Worm (Caenorhabditis elegans) whole organism, L4/young adult: ENCODE data around the gene cest-10.

ENCODE experiments used
- W03F9.2 ChIP-seq: fragments of 150-350 bp; optimal IDR thresholded peaks from 2 replicates; lab custom pipeline; 2014; ENCODE audit warnings: missing biosample characterization, missing genetic modification characterization
- dao-5 ChIP-seq: sonication (generic microtip); optimal IDR thresholded peaks from 2 replicates; lab custom pipeline; 2016; ENCODE audit warnings: missing genotype, missing genetic modification characterization, moderate library complexity, missing compliant biosample characterization
- him-1 ChIP-seq: sonication (generic microtip); optimal IDR thresholded peaks from 2 replicates; lab custom pipeline; 2016; ENCODE audit warnings: missing genotype, missing genetic modification reagents, missing genetic modification characterization, missing compliant biosample characterization

The cest-10 gene

DNA sequence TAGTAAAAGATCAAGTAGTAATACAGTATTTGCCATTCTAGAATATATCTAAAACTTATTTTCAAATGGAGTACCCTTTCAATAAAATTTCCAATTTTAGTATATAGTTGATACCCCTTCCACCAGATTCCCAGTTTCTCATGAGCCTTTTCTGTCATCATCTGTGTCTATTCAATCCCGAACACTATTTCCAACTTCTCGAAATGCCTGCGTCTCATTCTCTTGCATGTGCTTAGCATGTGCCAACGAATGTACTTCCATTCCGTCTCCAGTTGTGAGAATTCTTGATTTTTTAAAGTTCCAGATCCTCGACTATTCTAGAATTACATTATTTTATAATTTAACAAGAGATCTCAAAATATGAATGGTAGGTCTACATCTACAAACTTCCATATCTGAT, 13.8 kb upstream of the cest-10 start, which contains the start of gene C42D4.18:
Gene C42D4.18 (plus strand): TSS at position 231 of the 400 bp plus-strand sequence.
- TF ChIP-seq him-1 (tag; lab: Kevin White, UChicago), result no peak

DNA sequence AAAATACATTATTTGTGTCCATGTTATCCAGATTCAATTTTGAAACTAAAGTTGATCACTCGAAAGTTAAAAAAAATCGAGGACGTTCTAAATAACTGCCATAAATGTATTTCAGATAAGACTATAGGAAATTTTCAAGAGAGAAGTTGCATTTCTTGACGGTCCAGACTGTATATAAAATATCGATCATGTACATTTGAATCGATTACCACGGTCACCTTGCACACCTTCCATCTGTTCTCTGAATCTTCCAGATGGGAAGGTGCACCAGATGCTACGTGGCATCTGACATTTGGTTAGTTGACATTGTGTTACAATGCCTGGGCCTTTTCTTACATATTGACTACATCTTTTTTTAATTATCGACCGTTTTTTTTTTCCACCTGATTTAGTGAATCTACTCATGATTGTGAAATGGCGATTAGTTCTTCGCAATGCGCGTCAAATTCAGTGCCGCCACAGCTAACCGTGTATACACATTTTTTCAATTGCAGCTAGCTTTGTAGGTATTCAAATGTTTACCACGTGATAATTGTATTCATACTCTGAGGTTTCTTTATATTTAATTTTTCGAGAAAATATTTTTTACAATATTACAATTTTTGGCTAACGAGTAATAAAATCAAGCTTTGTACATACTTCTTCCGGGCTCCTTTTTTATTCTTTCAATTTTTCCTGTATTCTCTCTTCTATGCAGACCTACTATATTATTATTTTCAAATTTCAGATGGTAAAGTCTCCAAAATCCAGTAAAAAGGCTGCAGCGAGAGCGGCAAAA, 12.2 kb upstream of the cest-10 start, which contains the start of gene skr-16:
Gene skr-16 (plus strand): TSS at position 728 of the 778 bp plus-strand sequence.
- TF ChIP-seq dao-5 (tag; lab: Kevin White, UChicago) (no peak), him-1 (tag; lab: Kevin White, UChicago) (no peak), W03F9.2 (tag; lab: Kevin White, UChicago) (no peak)

DNA sequence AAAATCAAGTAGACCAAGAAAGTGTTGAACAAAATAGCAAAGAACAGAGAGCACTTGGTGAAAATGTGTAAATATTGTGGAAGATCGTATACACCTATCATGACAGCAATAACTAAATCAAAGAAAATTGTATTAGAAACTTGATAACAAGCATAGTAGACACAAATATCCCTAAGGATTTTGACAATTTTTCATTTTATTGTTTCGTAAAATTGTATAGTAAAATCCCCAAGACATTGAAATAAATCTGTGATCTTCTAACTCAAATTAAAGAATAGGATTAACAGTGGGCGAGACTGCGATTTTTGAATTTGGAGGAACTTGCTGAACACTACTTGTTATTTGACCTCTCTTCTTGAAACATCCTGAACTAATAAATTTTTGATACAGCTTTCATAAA, 9.1 kb upstream of the cest-10 start, which contains the start of gene str-220:
Gene str-220 (minus strand): TSS at position 101 of the 400 bp plus-strand sequence.
- TF ChIP-seq him-1 (tag; lab: Kevin White, UChicago) (no peak), W03F9.2 (tag; lab: Kevin White, UChicago) (no peak), dao-5 (tag; lab: Kevin White, UChicago) (no peak)

DNA sequence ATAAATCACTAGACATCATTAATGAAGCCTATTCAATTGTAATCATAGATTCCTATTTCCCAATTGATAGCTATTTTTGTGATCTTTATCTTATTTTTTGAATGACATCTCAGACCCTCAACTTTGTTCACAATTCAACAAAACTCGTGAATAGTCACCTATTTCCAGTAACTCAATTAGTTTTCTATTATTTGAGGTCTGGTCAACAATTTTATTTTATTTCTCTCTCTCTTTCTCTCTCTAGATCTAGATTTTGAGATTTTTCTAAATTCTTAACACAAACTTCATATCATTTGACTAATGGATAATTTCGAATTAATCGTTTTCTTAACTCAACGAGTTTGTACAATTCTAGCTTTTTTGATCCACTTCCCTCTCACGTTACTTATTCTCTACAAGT, 6.9 kb upstream of the cest-10 start, which contains the start of gene str-1:
Gene str-1 (plus strand): TSS at position 301 of the 400 bp plus-strand sequence.
- TF ChIP-seq him-1 (tag; lab: Kevin White, UChicago), result no peak
- TF ChIP-seq dao-5 (tag; lab: Kevin White, UChicago), result no peak
- TF ChIP-seq W03F9.2 (tag; lab: Kevin White, UChicago), result no peak

DNA sequence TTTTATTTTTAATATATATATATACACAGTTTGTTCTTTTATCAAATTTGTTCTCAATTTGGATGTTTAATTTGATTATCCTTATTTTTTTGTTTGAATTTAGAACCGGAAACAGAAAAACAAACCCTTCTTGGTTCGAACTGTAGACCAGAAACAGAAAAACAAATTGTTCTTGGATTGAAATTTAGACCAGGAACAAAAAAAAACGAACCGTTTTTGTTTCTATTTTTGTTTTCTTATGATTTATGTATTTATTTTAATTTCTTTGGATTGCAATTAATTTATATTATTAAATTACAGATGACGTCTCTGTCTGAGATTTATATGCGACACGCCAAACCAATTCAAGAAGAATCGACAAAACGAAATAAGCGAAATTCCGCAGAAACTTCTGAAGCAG, 5.0 kb upstream of the cest-10 start, which contains the start of gene C42D4.19:
Gene C42D4.19 (plus strand): TSS at position 301 of the 400 bp plus-strand sequence.
- no peak for TF ChIP-seq W03F9.2 (tag; lab: Kevin White, UChicago)
- no peak for TF ChIP-seq dao-5 (tag; lab: Kevin White, UChicago)
- TF ChIP-seq him-1 (tag; lab: Kevin White, UChicago), result no peak

DNA sequence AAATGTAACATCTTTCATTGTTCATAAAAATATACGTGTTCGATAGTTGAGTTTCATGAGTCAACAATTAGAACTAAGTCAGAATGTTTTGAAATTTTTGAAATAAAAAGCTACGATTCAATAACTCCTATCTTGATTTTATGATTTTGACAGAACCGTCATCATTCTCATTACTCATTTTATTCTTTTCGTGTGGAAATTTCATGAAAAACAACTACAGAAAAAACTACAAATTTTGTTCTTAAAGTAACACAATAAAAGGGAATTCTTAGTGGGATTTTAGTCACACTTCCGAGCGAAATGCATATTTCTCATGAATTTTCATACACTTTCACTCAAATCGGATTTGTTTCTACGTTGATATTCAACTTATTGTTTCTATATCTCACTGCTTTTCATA, 3.5 kb upstream of the cest-10 start, which contains the start of gene str-44:
Gene str-44 (plus strand): TSS at position 301 of the 400 bp plus-strand sequence.
- TF ChIP-seq him-1 (tag; lab: Kevin White, UChicago), result no peak
- TF ChIP-seq W03F9.2 (tag; lab: Kevin White, UChicago), result no peak
- TF ChIP-seq dao-5 (tag; lab: Kevin White, UChicago), result no peak

DNA sequence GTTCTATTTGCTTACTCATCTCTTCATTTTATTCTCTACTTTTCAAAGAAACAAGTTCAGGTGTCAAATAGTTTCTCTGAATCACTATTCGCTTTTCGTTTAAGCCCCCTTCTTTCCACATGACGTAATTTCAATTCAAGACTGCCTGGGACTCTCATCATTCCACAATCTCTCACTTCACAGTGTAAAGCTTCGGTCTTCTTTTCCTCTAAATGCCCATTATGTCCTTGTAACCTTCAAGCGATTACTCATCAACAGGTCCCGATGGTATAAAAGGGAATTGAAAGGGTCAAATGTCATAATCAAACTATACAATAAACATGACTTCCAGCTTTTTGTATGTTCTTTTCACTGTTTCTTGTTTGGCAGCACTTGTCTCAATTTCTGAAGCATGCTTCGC, 1.4 kb upstream of the cest-10 start, which contains the start of gene C42D4.3:
Gene C42D4.3 (plus strand): TSS at position 298 of the 400 bp plus-strand sequence.
- TF ChIP-seq him-1 (tag; lab: Kevin White, UChicago), result no peak
- no peak for TF ChIP-seq dao-5 (tag; lab: Kevin White, UChicago)
- TF ChIP-seq W03F9.2 (tag; lab: Kevin White, UChicago), result no peak

DNA sequence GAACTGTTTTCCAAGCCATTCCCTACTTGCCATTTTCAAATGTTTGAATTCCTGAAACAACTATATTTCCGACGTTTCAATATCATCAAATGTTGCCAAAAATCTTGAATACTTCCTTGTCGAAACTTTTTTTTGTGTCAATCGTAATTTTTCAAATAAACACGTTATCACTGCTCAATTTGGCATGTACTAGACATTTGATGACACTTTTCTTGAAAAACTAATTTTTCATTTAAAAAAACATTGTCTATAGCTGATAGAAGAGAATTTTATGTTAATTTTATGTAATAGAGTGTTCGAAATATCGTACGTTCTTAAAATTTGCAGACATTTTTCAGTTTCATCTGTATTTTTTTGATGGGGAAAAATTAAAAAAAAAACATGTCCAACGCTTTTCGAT, 2.5 kb downstream of the cest-10 start:
- TF ChIP-seq dao-5 (tag; lab: Kevin White, UChicago) (no peak), him-1 (tag; lab: Kevin White, UChicago) (no peak), W03F9.2 (tag; lab: Kevin White, UChicago) (peak; percentile 12)

DNA sequence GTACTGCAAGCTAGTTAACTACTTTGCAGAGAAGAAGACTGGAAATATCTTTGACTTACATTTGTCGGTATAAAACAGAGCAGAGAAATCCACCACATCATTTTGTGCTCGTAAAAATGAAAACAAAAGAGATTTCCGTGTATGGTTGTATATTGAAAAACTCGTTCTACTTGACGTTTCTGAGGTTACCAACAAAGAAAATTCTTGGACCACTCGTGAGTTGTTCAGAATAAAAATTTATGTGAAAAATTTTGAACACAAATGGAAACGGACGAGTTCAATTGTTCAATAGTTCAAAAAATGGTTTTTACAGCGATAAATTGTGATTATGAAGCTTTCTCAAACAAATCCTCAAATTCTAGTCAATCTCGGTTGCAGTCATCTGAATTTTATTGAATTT, 4.2 kb downstream of the cest-10 start, which contains the start of gene clec-179:
Gene clec-179 (minus strand): TSS at position 101 of the 400 bp plus-strand sequence.
- TF ChIP-seq him-1 (tag; lab: Kevin White, UChicago) (no peak), W03F9.2 (tag; lab: Kevin White, UChicago) (no peak), dao-5 (tag; lab: Kevin White, UChicago) (no peak)

DNA sequence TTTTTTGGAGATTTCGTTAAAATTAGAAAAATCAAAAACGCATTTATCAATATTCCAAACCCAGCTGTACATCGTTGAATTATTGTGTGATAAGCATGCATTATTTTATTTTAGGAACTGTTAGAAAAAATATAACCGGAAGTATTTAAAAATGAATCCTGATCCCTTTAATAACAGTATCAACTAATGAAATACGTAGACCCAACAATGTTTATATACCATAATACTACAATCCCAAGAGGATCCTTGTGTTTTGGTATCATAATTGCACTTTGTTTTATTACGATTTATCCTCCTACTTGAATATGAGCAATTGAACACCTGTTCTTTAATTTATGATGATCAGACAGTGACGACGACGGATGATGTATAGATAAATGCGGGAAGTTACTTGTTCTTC, 6.4 kb downstream of the cest-10 start, which contains the start of gene str-249:
Gene str-249 (minus strand): TSS at position 101 of the 400 bp plus-strand sequence.
- no peak for TF ChIP-seq W03F9.2 (tag; lab: Kevin White, UChicago)
- no peak for TF ChIP-seq dao-5 (tag; lab: Kevin White, UChicago)
- TF ChIP-seq him-1 (tag; lab: Kevin White, UChicago), result no peak

DNA sequence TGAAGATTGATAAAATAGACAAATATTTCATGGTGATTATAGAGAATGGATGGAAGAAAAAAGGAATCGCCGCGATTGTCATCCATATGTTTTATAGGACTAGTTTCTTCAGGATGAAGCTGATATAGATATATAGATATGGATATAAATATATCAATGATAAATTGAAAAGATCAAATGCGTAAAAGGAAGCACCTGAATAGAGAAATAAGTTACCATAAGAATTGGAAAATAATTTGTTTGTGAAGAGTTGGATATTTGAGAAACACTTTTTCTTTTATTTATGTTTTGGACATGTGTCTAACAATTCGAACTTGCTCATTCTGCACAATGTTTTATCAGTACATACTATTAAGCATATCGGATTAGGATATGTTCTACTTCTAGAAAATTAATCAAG, 7.7 kb downstream of the cest-10 start, which contains the start of gene C42D4.13:
Gene C42D4.13 (minus strand): TSS at position 101 of the 400 bp plus-strand sequence.
- no peak for TF ChIP-seq him-1 (tag; lab: Kevin White, UChicago)
- no peak for TF ChIP-seq dao-5 (tag; lab: Kevin White, UChicago)
- TF ChIP-seq W03F9.2 (tag; lab: Kevin White, UChicago), result no peak

DNA sequence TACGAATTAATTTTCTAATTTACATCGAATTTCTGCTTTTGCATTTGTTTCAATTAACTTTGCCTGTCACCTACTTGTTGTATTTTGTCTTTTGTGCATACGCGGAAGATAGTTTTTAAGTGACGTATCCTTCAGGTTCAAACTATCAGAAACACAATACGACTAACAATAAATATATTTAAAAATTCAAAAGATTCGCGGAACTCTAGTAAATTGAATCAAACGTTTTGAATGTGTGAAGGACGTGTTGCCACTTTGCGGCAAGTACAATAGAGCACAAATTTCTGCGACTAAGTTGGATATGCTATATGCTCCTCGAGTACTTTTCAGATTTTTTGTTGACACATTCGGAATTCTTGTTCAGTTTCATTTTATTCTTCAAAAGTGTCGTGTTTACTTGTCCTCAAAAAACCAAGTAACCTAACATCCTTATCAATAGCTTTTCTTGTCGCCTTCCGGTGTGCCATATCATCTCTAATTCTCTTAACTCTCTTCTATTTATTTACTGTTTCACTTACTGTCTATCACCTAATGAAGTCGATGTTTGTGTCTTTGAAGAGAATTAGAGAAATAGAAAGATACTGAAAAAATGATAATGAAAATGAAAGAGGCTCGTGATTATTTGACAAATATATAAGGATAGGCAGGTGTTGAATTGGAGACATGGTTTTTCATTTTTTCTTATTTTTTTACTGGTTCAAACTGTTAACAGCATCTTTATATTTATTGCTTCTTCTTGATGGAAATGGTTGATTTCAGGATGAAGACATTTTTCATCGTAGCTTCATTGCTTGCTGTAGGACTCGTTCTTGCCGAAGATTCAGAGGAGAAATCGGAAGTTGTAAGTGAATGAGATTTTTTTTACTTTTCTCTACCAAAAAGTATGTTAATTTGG, 8.4 kb downstream of the cest-10 start, which contains the start of gene srlf-7:
Gene srlf-7 (plus strand): TSS at position 760 of the 895 bp plus-strand sequence.
- TF ChIP-seq dao-5 (tag; lab: Kevin White, UChicago) (no peak), W03F9.2 (tag; lab: Kevin White, UChicago) (peak; percentile 15)
